Fruit fly (Drosophila melanogaster): ENCODE measurements around the gene CG16815.

CG16815 gene

dm6 chr2L:13191894-13192293, 37.7 kb upstream of the CG16815 start, which contains the start of the genes CG16974 and Edem2 (continued):
- TF ChIP-seq Drgx (GFP tag; IDR thresholded peaks at IDR 0.05) (no peak), z (GFP tag; IDR thresholded peaks at IDR 0.05) (no peak), stwl (tag; optimal IDR thresholded peaks at IDR 0.05) (peak; percentile 88), Hr39 (optimal IDR thresholded peaks at IDR 0.05) (no peak), CG6765 (GFP tag; optimal IDR thresholded peaks at IDR 0.05) (no peak), tin (GFP tag; optimal IDR thresholded peaks at IDR 0.05) (peak; percentile 79), CG4854 (GFP tag; optimal IDR thresholded peaks at IDR 0.05) (peak; percentile 6), odd (GFP tag; optimal IDR thresholded peaks at IDR 0.05) (no peak), ranshi (GFP tag; IDR thresholded peaks at IDR 0.05) (peak; percentile 73; the same call in 1 of the 2 replicates), gcm2 (GFP tag; optimal IDR thresholded peaks at IDR 0.05) (no peak), eve (GFP tag; optimal IDR thresholded peaks at IDR 0.05) (no peak), CG2129 (GFP tag; IDR thresholded peaks at IDR 0.05; ENCODE audit: partially characterized antibody) (no peak), CG12104 (GFP tag; optimal IDR thresholded peaks at IDR 0.05) (peak; percentile 60), CG7556 (GFP tag; optimal IDR thresholded peaks at IDR 0.05) (no peak), Hr51 (GFP tag; optimal IDR thresholded peaks at IDR 0.05) (peak in 1 of 2 experiments; percentile 61), CG7963 (GFP tag; IDR thresholded peaks at IDR 0.05; ENCODE audit: partially characterized antibody) (no peak), ATbp (GFP tag; optimal IDR thresholded peaks at IDR 0.05) (no peak), ttk (GFP tag; IDR thresholded peaks at IDR 0.05) (peak; percentile 60), Xbp1 (GFP tag; optimal IDR thresholded peaks at IDR 0.05) (peak; percentile 85), ci (GFP tag; IDR thresholded peaks at IDR 0.05) (peak; percentile 80), CG10147 (GFP tag; optimal IDR thresholded peaks at IDR 0.05) (no peak), h (optimal IDR thresholded peaks at IDR 0.05) (no peak), ken (GFP tag; IDR thresholded peaks at IDR 0.05) (peak; percentile 79), bcd (GFP tag; optimal IDR thresholded peaks at IDR 0.05) (peak; percentile 70), tna (GFP tag; IDR thresholded peaks at IDR 0.05; ENCODE audit: partially characterized antibody) (no peak), oc (tag; optimal IDR thresholded peaks at IDR 0.05) (no peak), CG3407 (GFP tag; optimal IDR thresholded peaks at IDR 0.05) (no peak)

DNA sequence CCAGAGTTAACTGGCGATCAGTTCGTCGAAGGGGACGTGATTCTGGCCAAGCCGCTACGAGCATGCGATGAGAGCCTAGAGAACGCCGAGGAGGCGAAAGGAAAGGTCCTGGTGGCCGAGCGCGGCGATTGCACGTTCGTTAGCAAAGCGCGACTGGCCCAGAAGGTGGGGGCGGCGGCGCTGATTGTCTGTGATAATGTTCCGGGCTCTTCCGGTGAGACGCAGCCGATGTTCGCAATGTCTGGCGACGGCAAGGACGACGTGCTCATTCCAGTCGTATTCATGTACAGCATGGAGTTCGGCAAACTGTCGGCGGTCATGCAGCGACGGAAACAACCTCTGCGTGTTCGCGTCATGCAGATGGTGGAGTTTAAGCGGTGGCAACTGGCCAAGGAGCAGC, 33.8 kb upstream of the CG16815 start:
- TF ChIP-seq CG17359 (tag; optimal IDR thresholded peaks at IDR 0.05) (no peak), Dbx (GFP tag; IDR thresholded peaks at IDR 0.05) (0 out of 3 replicates have a peak, but pooled peaks have one; percentile 13), CG9609 (GFP tag; optimal IDR thresholded peaks at IDR 0.05) (no peak), Med (GFP tag) (peak; percentile 65), Kr (GFP tag; optimal IDR thresholded peaks at IDR 0.05) (no peak), dpn (GFP tag; optimal IDR thresholded peaks at IDR 0.05) (no peak), dm (GFP tag; optimal IDR thresholded peaks at IDR 0.05) (no peak), CG10321 (GFP tag; IDR thresholded peaks at IDR 0.05) (no peak), CG10543 (GFP tag; optimal IDR thresholded peaks at IDR 0.05) (no peak), slp2 (GFP tag; optimal IDR thresholded peaks at IDR 0.05) (no peak), wek (GFP tag; optimal IDR thresholded peaks at IDR 0.05) (no peak), ham (GFP tag; IDR thresholded peaks at IDR 0.05) (no peak), Ets65A (GFP tag) (peak; percentile 93), HLH4C (GFP tag; IDR thresholded peaks at IDR 0.05; ENCODE audit: partially characterized antibody) (no peak), Aef1 (GFP tag; IDR thresholded peaks at IDR 0.05) (no peak), knrl (GFP tag; IDR thresholded peaks at IDR 0.05; ENCODE audit: partially characterized antibody) (no peak), CG31365 (tag; optimal IDR thresholded peaks at IDR 0.05) (no peak)

Data from whole organism, embryonic.